Fruit fly (Drosophila melanogaster) whole organism, embryonic: ENCODE measurements around the gene GC.

Experiments
- Blimp-1 ChIP-seq: fragments of 200-800 bp; sonication (Bioruptor generic); optimal IDR thresholded peaks from 3 replicates; lab custom pipeline; 2018; ENCODE audit warnings: missing biosample characterization, missing genetic modification characterization, mild to moderate bottlenecking, moderate library complexity, missing genetic modification reagents
- CG11696 ChIP-seq: fragments of 200-800 bp; sonication (Bioruptor generic); IDR thresholded peaks from 2 replicates; pipeline ENCODE4 v1.3.6; 2022; ENCODE audit warnings: missing biosample characterization, missing genetic modification characterization
- CG30020 ChIP-seq: fragments of 200-800 bp; optimal IDR thresholded peaks from 2 replicates; lab custom pipeline; 2019; ENCODE audit warnings: missing biosample characterization, mild to moderate bottlenecking, missing genetic modification characterization, moderate library complexity
- CG33557 ChIP-seq: fragments of 200-800 bp; sonication (Bioruptor generic); optimal IDR thresholded peaks from 2 replicates; lab custom pipeline; 2019; ENCODE audit warnings: missing biosample characterization, mild to moderate bottlenecking, missing genetic modification characterization, moderate library complexity
- Hey ChIP-seq: fragments of 200-800 bp; sonication (Bioruptor generic); optimal IDR thresholded peaks from 3 replicates; lab custom pipeline; 2018; ENCODE audit warnings: missing biosample characterization, mild to moderate bottlenecking, missing genetic modification characterization
- Neu2 ChIP-seq: fragments of 200-800 bp; sonication (Bioruptor generic); optimal IDR thresholded peaks from 3 replicates; lab custom pipeline; 2016; ENCODE audit warnings: missing biosample characterization, missing genetic modification characterization, borderline replicate concordance
- YL-1 ChIP-seq: fragments of 200-800 bp; sonication (Bioruptor generic); optimal IDR thresholded peaks from 3 replicates; lab custom pipeline; 2017; ENCODE audit warnings: missing biosample characterization, mild to moderate bottlenecking, missing genetic modification characterization
- danr ChIP-seq: fragments of 200-800 bp; sonication (Bioruptor generic); IDR thresholded peaks from 2 replicates; pipeline ENCODE4 v1.3.6; 2022; ENCODE audit warnings: missing biosample characterization, missing genetic modification characterization
- en ChIP-seq: fragments of 200-800 bp; sonication (Bioruptor generic); optimal IDR thresholded peaks from 2 replicates; lab custom pipeline; 2016; ENCODE audit warnings: missing biosample characterization, missing genetic modification characterization
- hkb ChIP-seq, 2 experiments: fragments of 200-800 bp in 1 of 2; fragments of >200 bp in 1 of 2; sonication (Bioruptor generic) in 1 of 2; IDR thresholded peaks in 1 of 2; optimal IDR thresholded peaks in 1 of 2; 2 replicates each; pipeline versions ENCODE4 v1.3.6 to Lab custom; 2017 to 2022; ENCODE audit warnings: missing biosample characterization in 1 of 2, missing genetic modification characterization in 1 of 2
- pho ChIP-seq: fragments of 200-800 bp; sonication (Bioruptor generic); optimal IDR thresholded peaks from 2 replicates; lab custom pipeline; 2016; ENCODE audit warnings: missing biosample characterization, missing genetic modification characterization
- sd ChIP-seq: fragments of 200-800 bp; sonication (Bioruptor generic); optimal IDR thresholded peaks from 3 replicates; lab custom pipeline; 2018; ENCODE audit warnings: missing biosample characterization, mild to moderate bottlenecking, missing genetic modification characterization, moderate library complexity
- sna ChIP-seq: fragments of 200-800 bp; sonication (Bioruptor generic); IDR thresholded peaks from 2 replicates; pipeline ENCODE4 v1.3.6; 2022; ENCODE audit warnings: missing biosample characterization, missing genetic modification characterization; ENCODE audit not compliant: partially characterized antibody

- TF ChIP-seq pho = no peak
- no peak for TF ChIP-seq Hey (tag; lab: Kevin White, UChicago)
- TF ChIP-seq CG30020 (tag; lab: Kevin White, UChicago) = no peak
- TF ChIP-seq sd (tag; lab: Kevin White, UChicago) = no peak
- peak; percentile 68 for TF ChIP-seq YL-1 (GFP tag; lab: Kevin White, UChicago)
- TF ChIP-seq CG11696 (GFP tag; lab: Robert Waterston, UW) = no peak
- no peak for TF ChIP-seq Neu2 (GFP tag; lab: Kevin White, UChicago)
- no peak for TF ChIP-seq hkb (optimal IDR thresholded peaks at IDR 0.05; lab: Kevin White, UChicago)
- TF ChIP-seq hkb (GFP tag; IDR thresholded peaks at IDR 0.05; lab: Robert Waterston, UW) = no peak
- TF ChIP-seq danr (GFP tag; lab: Robert Waterston, UW) = no peak
- no peak for TF ChIP-seq en
- TF ChIP-seq CG33557 (GFP tag; lab: Kevin White, UChicago) = no peak
- no peak for TF ChIP-seq Blimp-1 (GFP tag; lab: Kevin White, UChicago)
- 0 out of 2 replicates have a peak, but pooled peaks have one; percentile 23 for TF ChIP-seq sna (GFP tag; lab: Robert Waterston, UW)
Observed at dm6 chr3L:1652700-1653200, 23.6 kb upstream of the GC start, which contains the start of the genes CG7970 and Vta1.
